Worm (Caenorhabditis elegans) whole organism, mixed stage, embryonic: Measurements from ENCODE around the gene mnk-1.

ENCODE experiments used
- M03D4.4 ChIP-seq: sonication (generic microtip); optimal IDR thresholded peaks from 2 replicates; lab custom pipeline; 2017; ENCODE audit warnings: mild to moderate bottlenecking, missing genetic modification characterization, missing compliant biosample characterization
- bed-3 ChIP-seq: fragments of 200-800 bp; sonication (Bioruptor generic); optimal IDR thresholded peaks from 3 replicates; lab custom pipeline; 2018; ENCODE audit warnings: mild to moderate bottlenecking, missing genetic modification characterization, moderate library complexity, missing compliant biosample characterization
- blmp-1 ChIP-seq: fragments of 150-350 bp; optimal IDR thresholded peaks from 2 replicates; lab custom pipeline; 2014; ENCODE audit warnings: missing biosample characterization, missing genetic modification characterization
- ceh-39 ChIP-seq: fragments of 150-350 bp; optimal IDR thresholded peaks from 2 replicates; lab custom pipeline; 2014; ENCODE audit warnings: missing biosample characterization, missing genetic modification characterization
- ceh-43 ChIP-seq: fragments of 200-800 bp; sonication (Bioruptor generic); optimal IDR thresholded peaks from 2 replicates; lab custom pipeline; 2018; ENCODE audit warnings: mild to moderate bottlenecking, missing genetic modification characterization, moderate library complexity, missing compliant biosample characterization
- ceh-83 ChIP-seq: fragments of 200-800 bp; sonication (Bioruptor generic); optimal IDR thresholded peaks from 2 replicates; lab custom pipeline; 2018; ENCODE audit warnings: mild to moderate bottlenecking, missing genetic modification characterization, missing compliant biosample characterization
- ces-1 ChIP-seq: fragments of 150-350 bp; optimal IDR thresholded peaks from 2 replicates; lab custom pipeline; 2014; ENCODE audit warnings: missing biosample characterization, missing genetic modification reagents, missing genetic modification characterization
- cnd-1 ChIP-seq: fragments of 200-800 bp; sonication (Bioruptor generic); optimal IDR thresholded peaks from 2 replicates; lab custom pipeline; 2018; ENCODE audit warnings: mild to moderate bottlenecking, missing genetic modification characterization, missing compliant biosample characterization
- elt-1 ChIP-seq: sonication (generic microtip); optimal IDR thresholded peaks from 2 replicates; lab custom pipeline; 2017; ENCODE audit warnings: missing genetic modification characterization, mild to moderate bottlenecking, missing compliant biosample characterization, antibody characterized with exemption, moderate library complexity, borderline replicate concordance; ENCODE audit not compliant: insufficient read depth
- elt-3 ChIP-seq: fragments of 150-350 bp; optimal IDR thresholded peaks from 2 replicates; lab custom pipeline; 2014; ENCODE audit warnings: missing biosample characterization, missing genetic modification characterization
- flh-1 ChIP-seq: fragments of 200-800 bp; sonication (Bioruptor generic); optimal IDR thresholded peaks from 2 replicates; lab custom pipeline; 2018; ENCODE audit warnings: mild to moderate bottlenecking, missing genetic modification characterization, moderate library complexity, missing compliant biosample characterization
- ham-2 ChIP-seq: fragments of 200-800 bp; sonication (Bioruptor generic); optimal IDR thresholded peaks from 2 replicates; lab custom pipeline; 2018; ENCODE audit warnings: mild to moderate bottlenecking, missing genetic modification characterization, missing compliant biosample characterization
- hlh-1 ChIP-seq: fragments of 150-350 bp; optimal IDR thresholded peaks from 2 replicates; lab custom pipeline; 2014; ENCODE audit warnings: missing biosample characterization, missing genetic modification reagents, missing genetic modification characterization
- lin-13 ChIP-seq: fragments of 150-350 bp; optimal IDR thresholded peaks from 2 replicates; lab custom pipeline; 2014; ENCODE audit warnings: missing biosample characterization, missing genetic modification characterization
- lin-32 ChIP-seq: fragments of 200-800 bp; sonication (Bioruptor generic); optimal IDR thresholded peaks from 2 replicates; lab custom pipeline; 2018; ENCODE audit warnings: mild to moderate bottlenecking, missing genetic modification characterization, missing compliant biosample characterization
- lsy-2 ChIP-seq: fragments of 150-350 bp; optimal IDR thresholded peaks from 2 replicates; lab custom pipeline; 2014; ENCODE audit warnings: missing biosample characterization, missing genetic modification characterization
- mab-5 ChIP-seq: fragments of 150-350 bp; optimal IDR thresholded peaks from 2 replicates; lab custom pipeline; 2014; ENCODE audit warnings: missing biosample characterization, missing genetic modification characterization
- mep-1 ChIP-seq: fragments of 150-350 bp; optimal IDR thresholded peaks from 2 replicates; lab custom pipeline; 2017; ENCODE audit warnings: missing biosample characterization, missing genetic modification reagents, missing genetic modification characterization, inconsistent platforms
- mls-2 ChIP-seq: sonication (generic microtip); optimal IDR thresholded peaks from 2 replicates; lab custom pipeline; 2016; ENCODE audit warnings: mild to moderate bottlenecking, missing genetic modification characterization, moderate library complexity, missing compliant biosample characterization
- nhr-12 ChIP-seq: fragments of 150-350 bp; optimal IDR thresholded peaks from 2 replicates; lab custom pipeline; 2014; ENCODE audit warnings: missing biosample characterization, missing genetic modification characterization
- nhr-2 ChIP-seq: fragments of 150-350 bp; optimal IDR thresholded peaks from 2 replicates; lab custom pipeline; 2014; ENCODE audit warnings: missing biosample characterization, missing genetic modification characterization
- nhr-237 ChIP-seq: fragments of 150-350 bp; optimal IDR thresholded peaks from 2 replicates; lab custom pipeline; 2014; ENCODE audit warnings: missing biosample characterization, missing genetic modification characterization
- nhr-28 ChIP-seq: fragments of 150-350 bp; optimal IDR thresholded peaks from 2 replicates; lab custom pipeline; 2014; ENCODE audit warnings: missing biosample characterization, missing genetic modification characterization
- nhr-76 ChIP-seq: sonication (generic microtip); optimal IDR thresholded peaks from 2 replicates; lab custom pipeline; 2017; ENCODE audit warnings: missing biosample characterization, missing genetic modification characterization
- pha-4 ChIP-seq: fragments of 150-350 bp; optimal IDR thresholded peaks from 2 replicates; lab custom pipeline; 2018; ENCODE audit warnings: missing biosample characterization, missing genetic modification reagents, missing genetic modification characterization
- sem-2 ChIP-seq: fragments of 200-800 bp; sonication (Bioruptor generic); optimal IDR thresholded peaks from 2 replicates; lab custom pipeline; 2018; ENCODE audit warnings: mild to moderate bottlenecking, missing genetic modification characterization, missing compliant biosample characterization
- snpc-4 ChIP-seq: fragments of 150-350 bp; optimal IDR thresholded peaks from 2 replicates; lab custom pipeline; 2014; ENCODE audit warnings: missing biosample characterization, missing genetic modification characterization
- sptf-1 ChIP-seq: sonication (generic microtip); optimal IDR thresholded peaks from 2 replicates; lab custom pipeline; 2017; ENCODE audit warnings: mild to moderate bottlenecking, missing genetic modification characterization, moderate library complexity, missing compliant biosample characterization
- tbx-8 ChIP-seq: fragments of 200-800 bp; sonication (Bioruptor generic); optimal IDR thresholded peaks from 2 replicates; lab custom pipeline; 2018; ENCODE audit warnings: mild to moderate bottlenecking, missing genetic modification characterization, moderate library complexity, missing compliant biosample characterization
- unc-39 ChIP-seq: fragments of 150-350 bp; optimal IDR thresholded peaks from 2 replicates; lab custom pipeline; 2014; ENCODE audit warnings: missing biosample characterization, missing genetic modification characterization
- unc-62 ChIP-seq: fragments of 150-350 bp; optimal IDR thresholded peaks from 2 replicates; lab custom pipeline; 2014; ENCODE audit warnings: missing biosample characterization, missing genetic modification reagents, missing genetic modification characterization
- zip-8 ChIP-seq: fragments of 150-350 bp; optimal IDR thresholded peaks from 2 replicates; lab custom pipeline; 2014; ENCODE audit warnings: missing biosample characterization, missing genetic modification characterization
- ztf-11 ChIP-seq: fragments of 150-350 bp; optimal IDR thresholded peaks from 2 replicates; lab custom pipeline; 2014; ENCODE audit warnings: missing biosample characterization, missing genetic modification characterization

mnk-1 gene

ce11 chrII:10539232-10539631 lies 15.6 kb downstream of the mnk-1 start, which contains the start of gene R166.3:
Gene R166.3, minus strand, starts transcription at chrII:10539332.
- TF ChIP-seq mls-2 (tag; lab: Kevin White, UChicago) (no peak), elt-1 (tag; lab: Kevin White, UChicago) (no peak), cnd-1 (tag; lab: Kevin White, UChicago) (no peak), mab-5 (tag; lab: Kevin White, UChicago) (no peak)
- TF ChIP-seq, all 35 proteins: peak for 0

- TF ChIP-seq unc-62 (GFP tag; lab: Kevin White, UChicago) (no peak), sptf-1 (tag; lab: Kevin White, UChicago) (no peak), ztf-11 (tag; lab: Kevin White, UChicago) (no peak), nhr-76 (no peak), ces-1 (GFP tag; lab: Kevin White, UChicago) (no peak), hlh-1 (tag; lab: Kevin White, UChicago) (no peak), M03D4.4 (no peak), ceh-83 (GFP tag; lab: Kevin White, UChicago) (no peak), snpc-4 (tag; lab: Kevin White, UChicago) (no peak), ceh-43 (GFP tag; lab: Kevin White, UChicago) (no peak), ham-2 (GFP tag; lab: Kevin White, UChicago) (no peak), blmp-1 (tag; lab: Kevin White, UChicago) (no peak), elt-3 (tag; lab: Kevin White, UChicago) (no peak), nhr-2 (tag; lab: Kevin White, UChicago) (no peak), mab-5 (tag; lab: Kevin White, UChicago) (no peak)
- TF ChIP-seq, all 35 proteins: peak for 0
Measured at ce11 chrII:10537988-10538387, 16.9 kb downstream of the mnk-1 start.

ce11 chrII:10537571-10537970 lies 17.3 kb downstream of the mnk-1 start, which contains the start of gene R166.2:
Gene R166.2, minus strand, starts transcription at chrII:10537671.
- TF ChIP-seq pha-4 (no peak), tbx-8 (GFP tag; lab: Kevin White, UChicago) (no peak), elt-1 (tag; lab: Kevin White, UChicago) (no peak), zip-8 (tag; lab: Kevin White, UChicago) (no peak), mep-1 (tag; lab: Kevin White, UChicago) (no peak), flh-1 (no peak), hlh-1 (tag; lab: Kevin White, UChicago) (no peak), ceh-83 (GFP tag; lab: Kevin White, UChicago) (no peak), ztf-11 (tag; lab: Kevin White, UChicago) (no peak), lin-32 (no peak), nhr-76 (no peak), bed-3 (GFP tag; lab: Kevin White, UChicago) (no peak), unc-62 (GFP tag; lab: Kevin White, UChicago) (no peak), elt-3 (tag; lab: Kevin White, UChicago) (no peak), sptf-1 (tag; lab: Kevin White, UChicago) (no peak), mab-5 (tag; lab: Kevin White, UChicago) (no peak), nhr-2 (tag; lab: Kevin White, UChicago) (no peak), sem-2 (GFP tag; lab: Kevin White, UChicago) (no peak)

- TF ChIP-seq mab-5 (tag; lab: Kevin White, UChicago) (no peak), pha-4 (no peak), lin-32 (no peak), ceh-39 (tag; lab: Kevin White, UChicago) (no peak), tbx-8 (GFP tag; lab: Kevin White, UChicago) (no peak), nhr-76 (no peak), nhr-12 (no peak), lin-13 (tag; lab: Kevin White, UChicago) (no peak), bed-3 (GFP tag; lab: Kevin White, UChicago) (no peak), flh-1 (no peak), mep-1 (tag; lab: Kevin White, UChicago) (no peak), M03D4.4 (no peak), hlh-1 (tag; lab: Kevin White, UChicago) (no peak), ceh-43 (GFP tag; lab: Kevin White, UChicago) (no peak), unc-39 (tag; lab: Kevin White, UChicago) (no peak), snpc-4 (tag; lab: Kevin White, UChicago) (no peak), elt-3 (tag; lab: Kevin White, UChicago) (no peak)
Measured at ce11 chrII:10533985-10534384, 20.9 kb downstream of the mnk-1 start.

ce11 chrII:10531604-10532003 lies 23.2 kb downstream of the mnk-1 start:
- TF ChIP-seq nhr-28 (tag; lab: Kevin White, UChicago): no peak
- no peak for TF ChIP-seq ceh-43 (GFP tag; lab: Kevin White, UChicago)
- TF ChIP-seq flh-1: no peak
- TF ChIP-seq lsy-2 (tag; lab: Kevin White, UChicago): no peak
- TF ChIP-seq zip-8 (tag; lab: Kevin White, UChicago): no peak
- TF ChIP-seq snpc-4 (tag; lab: Kevin White, UChicago): no peak
- TF ChIP-seq lin-32: no peak
- TF ChIP-seq ham-2 (GFP tag; lab: Kevin White, UChicago): no peak
- no peak for TF ChIP-seq bed-3 (GFP tag; lab: Kevin White, UChicago)
- TF ChIP-seq ceh-39 (tag; lab: Kevin White, UChicago): no peak
- TF ChIP-seq nhr-237 (tag; lab: Kevin White, UChicago): no peak
- TF ChIP-seq mab-5 (tag; lab: Kevin White, UChicago): no peak
- TF ChIP-seq nhr-2 (tag; lab: Kevin White, UChicago): no peak
- no peak for TF ChIP-seq sptf-1 (tag; lab: Kevin White, UChicago)
- no peak for TF ChIP-seq elt-1 (tag; lab: Kevin White, UChicago)
